Worm (Caenorhabditis elegans): ENCODE data around the gene F31D4.2.

F31D4.2 gene

ce11 chrV:20875324-20875723, 30.0 kb upstream of the F31D4.2 start:
- TF ChIP-seq drap-1 (GFP tag; optimal IDR thresholded peaks at IDR 0.05): no peak
- no peak for TF ChIP-seq cnd-1 (tag; optimal IDR thresholded peaks at IDR 0.05)
- no peak for TF ChIP-seq sem-2 (GFP tag; optimal IDR thresholded peaks at IDR 0.05)
- no peak for TF ChIP-seq tbx-8 (GFP tag; optimal IDR thresholded peaks at IDR 0.05)
- TF ChIP-seq mab-5 (tag; optimal IDR thresholded peaks at IDR 0.05): no peak
- no peak for TF ChIP-seq ztf-11 (tag; optimal IDR thresholded peaks at IDR 0.05)
- TF ChIP-seq lin-13 (tag; optimal IDR thresholded peaks at IDR 0.05): no peak
- no peak for TF ChIP-seq flh-1 (GFP tag; optimal IDR thresholded peaks at IDR 0.05)
- no peak for TF ChIP-seq lin-32 (GFP tag; optimal IDR thresholded peaks at IDR 0.05)
- no peak for TF ChIP-seq unc-62 (GFP tag; optimal IDR thresholded peaks at IDR 0.05)
- TF ChIP-seq ceh-43 (GFP tag; optimal IDR thresholded peaks at IDR 0.05): no peak

- TF ChIP-seq lin-32 (GFP tag; optimal IDR thresholded peaks at IDR 0.05) (no peak), ces-1 (GFP tag; optimal IDR thresholded peaks at IDR 0.05) (peak; percentile 95), sem-2 (GFP tag; optimal IDR thresholded peaks at IDR 0.05) (no peak)
Observed at ce11 chrV:20873144-20873543, 27.8 kb upstream of the F31D4.2 start.

- TF ChIP-seq mab-5 (tag; optimal IDR thresholded peaks at IDR 0.05) (no peak), ceh-83 (GFP tag; optimal IDR thresholded peaks at IDR 0.05) (no peak), ham-2 (GFP tag; optimal IDR thresholded peaks at IDR 0.05) (no peak), unc-120 (tag; optimal IDR thresholded peaks at IDR 0.05; ENCODE audit: poor library complexity, severe bottlenecking) (no peak), ceh-43 (GFP tag; optimal IDR thresholded peaks at IDR 0.05) (no peak), ceh-39 (tag; optimal IDR thresholded peaks at IDR 0.05) (no peak), unc-39 (tag; optimal IDR thresholded peaks at IDR 0.05) (no peak), sem-2 (GFP tag; optimal IDR thresholded peaks at IDR 0.05) (no peak), lsy-2 (tag; optimal IDR thresholded peaks at IDR 0.05) (no peak), blmp-1 (tag; optimal IDR thresholded peaks at IDR 0.05) (no peak), unc-62 (GFP tag; optimal IDR thresholded peaks at IDR 0.05) (no peak), snpc-4 (tag; optimal IDR thresholded peaks at IDR 0.05) (no peak), elt-1 (tag; optimal IDR thresholded peaks at IDR 0.05; ENCODE audit: borderline replicate concordance, insufficient read depth) (no peak), ces-1 (GFP tag; optimal IDR thresholded peaks at IDR 0.05) (no peak), mep-1 (tag; optimal IDR thresholded peaks at IDR 0.05) (no peak), M03D4.4 (tag; optimal IDR thresholded peaks at IDR 0.05) (no peak), ztf-11 (tag; optimal IDR thresholded peaks at IDR 0.05) (no peak)
Observed at ce11 chrV:20871194-20871593, 25.8 kb upstream of the F31D4.2 start.

ce11 chrV:20870633-20871032, 25.3 kb upstream of the F31D4.2 start:
- TF ChIP-seq unc-120 (tag; optimal IDR thresholded peaks at IDR 0.05; ENCODE audit: poor library complexity, severe bottlenecking) (no peak), nhr-2 (tag; optimal IDR thresholded peaks at IDR 0.05) (no peak), ceh-39 (tag; optimal IDR thresholded peaks at IDR 0.05) (no peak), bed-3 (GFP tag; optimal IDR thresholded peaks at IDR 0.05) (no peak), nhr-28 (tag; optimal IDR thresholded peaks at IDR 0.05) (no peak), ceh-83 (GFP tag; optimal IDR thresholded peaks at IDR 0.05) (no peak), mls-2 (tag; optimal IDR thresholded peaks at IDR 0.05) (no peak), mep-1 (tag; optimal IDR thresholded peaks at IDR 0.05) (no peak), flh-1 (GFP tag; optimal IDR thresholded peaks at IDR 0.05) (no peak), snpc-4 (tag; optimal IDR thresholded peaks at IDR 0.05) (no peak)

- no peak for TF ChIP-seq lsy-2 (tag; optimal IDR thresholded peaks at IDR 0.05)
- no peak for TF ChIP-seq unc-62 (GFP tag; optimal IDR thresholded peaks at IDR 0.05)
- TF ChIP-seq lin-32 (GFP tag; optimal IDR thresholded peaks at IDR 0.05): no peak
- no peak for TF ChIP-seq blmp-1 (tag; optimal IDR thresholded peaks at IDR 0.05)
- TF ChIP-seq zip-8 (tag; optimal IDR thresholded peaks at IDR 0.05): no peak
- no peak for TF ChIP-seq sptf-1 (tag; optimal IDR thresholded peaks at IDR 0.05)
- TF ChIP-seq flh-1 (GFP tag; optimal IDR thresholded peaks at IDR 0.05): no peak
Observed at ce11 chrV:20868329-20868728, 23.0 kb upstream of the F31D4.2 start, which contains the start of gene F31D4.8. TSS of gene F31D4.8 (minus strand) at chrV:20868429.

ce11 chrV:20866406-20866805, 21.1 kb upstream of the F31D4.2 start:
- TF ChIP-seq mep-1 (tag; optimal IDR thresholded peaks at IDR 0.05): no peak
- no peak for TF ChIP-seq nhr-76 (tag; optimal IDR thresholded peaks at IDR 0.05)
- no peak for TF ChIP-seq flh-1 (GFP tag; optimal IDR thresholded peaks at IDR 0.05)
- no peak for TF ChIP-seq lin-13 (tag; optimal IDR thresholded peaks at IDR 0.05)
- TF ChIP-seq ceh-39 (tag; optimal IDR thresholded peaks at IDR 0.05): no peak
- no peak for TF ChIP-seq nhr-12 (tag; optimal IDR thresholded peaks at IDR 0.05)
- no peak for TF ChIP-seq nhr-237 (tag; optimal IDR thresholded peaks at IDR 0.05)
- TF ChIP-seq sem-2 (GFP tag; optimal IDR thresholded peaks at IDR 0.05): no peak
- no peak for TF ChIP-seq snpc-4 (tag; optimal IDR thresholded peaks at IDR 0.05)
- no peak for TF ChIP-seq nhr-28 (tag; optimal IDR thresholded peaks at IDR 0.05)

Data from whole organism, mixed stage, embryonic.